Worm (Caenorhabditis elegans) whole organism, young adult: Measurements from ENCODE around the gene lin-40.

Experiments used
- K12H6.12 ChIP-seq: fragments of 200-800 bp; sonication (Bioruptor generic); optimal IDR thresholded peaks from 2 replicates; lab custom pipeline; 2018; ENCODE audit warnings: mild to moderate bottlenecking, missing genetic modification characterization, missing compliant biosample characterization
- athp-1 ChIP-seq: sonication (generic microtip); optimal IDR thresholded peaks from 2 replicates; lab custom pipeline; 2017; ENCODE audit warnings: mild to moderate bottlenecking, missing genetic modification characterization, missing compliant biosample characterization
- ekl-4 ChIP-seq: fragments of 200-800 bp; sonication (Bioruptor generic); IDR thresholded peaks from 2 replicates; pipeline ENCODE4 v1.3.6; 2022; ENCODE audit warnings: missing genetic modification reagents, missing genetic modification characterization, missing compliant biosample characterization
- ets-4 ChIP-seq: fragments of 200-800 bp; sonication (Bioruptor generic); optimal IDR thresholded peaks from 2 replicates; lab custom pipeline; 2018; ENCODE audit warnings: mild to moderate bottlenecking, missing genetic modification characterization, missing compliant biosample characterization
- hlh-12 ChIP-seq: sonication (generic microtip); optimal IDR thresholded peaks from 2 replicates; lab custom pipeline; 2016; ENCODE audit warnings: missing genetic modification characterization, missing compliant biosample characterization
- lin-40 ChIP-seq: sonication (generic microtip); optimal IDR thresholded peaks from 2 replicates; lab custom pipeline; 2016; ENCODE audit warnings: missing genetic modification characterization, mild to moderate bottlenecking, missing compliant biosample characterization, missing genotype, missing genetic modification reagents
- nfyb-1 ChIP-seq: fragments of 200-800 bp; sonication (Bioruptor generic); IDR thresholded peaks from 2 replicates; pipeline ENCODE4 v1.3.6; 2022; ENCODE audit warnings: missing genetic modification reagents, missing genetic modification characterization, missing compliant biosample characterization
- pha-4 ChIP-seq: fragments of 150-350 bp; sonication (generic microtip); optimal IDR thresholded peaks from 2 replicates; lab custom pipeline; 2014; ENCODE audit warnings: missing biosample characterization, missing genetic modification reagents, missing genetic modification characterization
- snpc-4 ChIP-seq, 5 experiments: fragments of 150-350 bp in 1 of 5; sonication (generic microtip) in 4 of 5; optimal IDR thresholded peaks; 2 replicates each; lab custom pipeline; 2014 to 2018; ENCODE audit warnings: missing genetic modification characterization in 5 of 5, missing biosample characterization in 3 of 5, antibody characterized with exemption in 2 of 5, mild to moderate bottlenecking in 2 of 5, missing compliant biosample characterization in 2 of 5, missing genotype in 2 of 5, moderate library complexity in 2 of 5, missing genetic modification reagents in 1 of 5
- unc-130 ChIP-seq: sonication (generic microtip); optimal IDR thresholded peaks from 2 replicates; lab custom pipeline; 2016; ENCODE audit warnings: missing genetic modification reagents, missing genetic modification characterization, missing compliant biosample characterization
- ztf-22 ChIP-seq: fragments of 200-800 bp; sonication (Bioruptor generic); optimal IDR thresholded peaks from 2 replicates; lab custom pipeline; 2018; ENCODE audit warnings: mild to moderate bottlenecking, missing genetic modification characterization, moderate library complexity, missing compliant biosample characterization

DNA sequence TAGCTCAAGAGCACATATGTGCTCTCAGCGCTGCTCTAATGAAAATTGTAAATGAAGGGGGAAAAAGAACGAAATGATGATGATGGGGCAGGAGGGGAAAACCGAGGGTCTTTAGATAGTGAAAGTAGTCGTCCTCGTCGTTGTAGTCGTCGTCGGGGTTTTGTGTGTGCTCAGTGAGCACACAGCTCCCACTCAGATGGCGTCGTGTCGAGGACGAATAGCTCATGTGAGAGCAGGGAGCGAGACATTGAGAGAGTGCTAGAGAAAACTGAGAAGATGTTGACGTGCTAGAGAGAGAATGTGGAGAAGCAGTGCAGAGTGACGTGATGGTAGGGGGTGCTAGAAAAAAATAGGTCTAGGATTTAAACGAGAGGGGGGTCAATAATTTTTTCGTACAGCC lies 13.0 kb downstream of the lin-40 start:
- TF ChIP-seq snpc-4 (GFP tag; optimal IDR thresholded peaks at IDR 0.05; lab: Kevin White, UChicago) (no peak), snpc-4 (tag; optimal IDR thresholded peaks at IDR 0.05; lab: Kevin White, UChicago) (no peak), lin-40 (no peak), ekl-4 (GFP tag; lab: Robert Waterston, UW) (no peak), ztf-22 (GFP tag; lab: Kevin White, UChicago) (no peak), hlh-12 (no peak), athp-1 (tag; lab: Kevin White, UChicago) (no peak), K12H6.12 (tag; lab: Kevin White, UChicago) (no peak), unc-130 (GFP tag; lab: Kevin White, UChicago) (no peak), pha-4 (tag; lab: Kevin White, UChicago) (no peak), nfyb-1 (GFP tag; lab: Robert Waterston, UW) (0 out of 2 replicates have a peak, but pooled peaks have one; percentile 25), ets-4 (no peak)
